Fruit fly (Drosophila melanogaster) whole organism, adult: ENCODE results near the gene Nhe1.

Experiments used
- CG11617 ChIP-seq: fragments of 200-800 bp; sonication (Bioruptor generic); optimal IDR thresholded peaks from 2 replicates; lab custom pipeline; 2017; ENCODE audit warnings: mild to moderate bottlenecking, missing biosample characterization, missing genetic modification reagents, missing genetic modification characterization
- CG7101 ChIP-seq: fragments of 200-800 bp; sonication (Bioruptor generic); optimal IDR thresholded peaks from 2 replicates; lab custom pipeline; 2018; ENCODE audit warnings: missing biosample characterization, mild to moderate bottlenecking, missing genetic modification characterization, moderate library complexity
- Mnt ChIP-seq: fragments of 200-800 bp; sonication (Bioruptor generic); optimal IDR thresholded peaks from 2 replicates; lab custom pipeline; 2016; ENCODE audit warnings: missing biosample characterization, mild to moderate bottlenecking, missing genetic modification characterization

dm6 chr2L:138063-138462 is 31.5 kb upstream of the Nhe1 start:
- TF ChIP-seq CG11617 (GFP tag; lab: Kevin White, UChicago): no peak
- no peak for TF ChIP-seq CG7101 (tag; lab: Kevin White, UChicago)
- no peak for TF ChIP-seq Mnt (GFP tag; lab: Kevin White, UChicago)
